Worm (Caenorhabditis elegans) whole organism, L4 larva: ENCODE results near the gene fut-1.

ENCODE experiments used
- aly-2 ChIP-seq: sonication (generic microtip); optimal IDR thresholded peaks from 2 replicates; lab custom pipeline; 2018; ENCODE audit warnings: missing biosample characterization, missing genetic modification characterization
- attf-4 ChIP-seq: sonication (generic microtip); optimal IDR thresholded peaks from 3 replicates; lab custom pipeline; 2017; ENCODE audit warnings: missing biosample characterization, missing genetic modification characterization
- mxl-3 ChIP-seq: fragments of 200-800 bp; sonication (Bioruptor generic); optimal IDR thresholded peaks from 2 replicates; lab custom pipeline; 2018; ENCODE audit warnings: mild to moderate bottlenecking, missing genetic modification characterization, missing compliant biosample characterization
- nhr-237 ChIP-seq: sonication (generic microtip); optimal IDR thresholded peaks from 2 replicates; lab custom pipeline; 2017; ENCODE audit warnings: missing biosample characterization, missing genetic modification characterization
- nhr-25 ChIP-seq: sonication (generic microtip); optimal IDR thresholded peaks from 2 replicates; lab custom pipeline; 2017; ENCODE audit warnings: missing genetic modification characterization, mild to moderate bottlenecking, missing compliant biosample characterization, antibody characterized with exemption, moderate library complexity, borderline replicate concordance; ENCODE audit not compliant: insufficient read depth
- nhr-28 ChIP-seq: fragments of 150-350 bp; optimal IDR thresholded peaks from 2 replicates; lab custom pipeline; 2014; ENCODE audit warnings: missing biosample characterization, missing genetic modification characterization
- nhr-76 ChIP-seq: fragments of 150-350 bp; optimal IDR thresholded peaks from 2 replicates; lab custom pipeline; 2014; ENCODE audit warnings: missing biosample characterization, missing genetic modification characterization
- zip-2 ChIP-seq: fragments of 150-350 bp; optimal IDR thresholded peaks from 2 replicates; lab custom pipeline; 2014; ENCODE audit warnings: missing biosample characterization, missing genetic modification characterization

ce11 chrII:8808482-8808881, 49.1 kb upstream of the fut-1 start, which contains the start of gene F07H5.10:
- TF ChIP-seq attf-4 (tag; lab: Kevin White, UChicago) (no peak), nhr-237 (tag; lab: Kevin White, UChicago) (no peak), zip-2 (tag; lab: Kevin White, UChicago) (no peak), nhr-28 (tag; lab: Kevin White, UChicago) (no peak), nhr-76 (tag; lab: Kevin White, UChicago) (no peak), nhr-25 (tag; lab: Kevin White, UChicago) (no peak), mxl-3 (GFP tag; lab: Kevin White, UChicago) (no peak), aly-2 (tag; lab: Kevin White, UChicago) (no peak)
